Worm (Caenorhabditis elegans) whole organism, late embryonic: ENCODE data around the gene R105.5.

ENCODE experiments used
- C08G9.2 ChIP-seq: sonication (generic microtip); optimal IDR thresholded peaks from 2 replicates; lab custom pipeline; 2016; ENCODE audit warnings: mild to moderate bottlenecking, missing genetic modification characterization, moderate library complexity, missing compliant biosample characterization
- T23F11.4 ChIP-seq: fragments of 200-800 bp; sonication (Bioruptor generic); optimal IDR thresholded peaks from 2 replicates; lab custom pipeline; 2018; ENCODE audit warnings: mild to moderate bottlenecking, missing genetic modification characterization, missing compliant biosample characterization
- dmd-4 ChIP-seq: sonication (generic microtip); optimal IDR thresholded peaks from 2 replicates; lab custom pipeline; 2016; ENCODE audit warnings: borderline replicate concordance, missing genetic modification characterization, missing compliant biosample characterization
- pha-4 ChIP-seq: fragments of 150-350 bp; optimal IDR thresholded peaks from 2 replicates; lab custom pipeline; 2018; ENCODE audit warnings: missing biosample characterization, missing genetic modification reagents, missing genetic modification characterization

ce11 chrIV:4652365-4652844 is 16.3 kb downstream of the R105.5 start, which contains the start of gene F29B9.5:
- TF ChIP-seq pha-4 (tag; lab: Kevin White, UChicago) = no peak
- TF ChIP-seq T23F11.4 (GFP tag; lab: Kevin White, UChicago) = no peak
- no peak for TF ChIP-seq C08G9.2
- no peak for TF ChIP-seq dmd-4 (tag; lab: Kevin White, UChicago)
